Worm (Caenorhabditis elegans) whole organism, young adult: ENCODE measurements around the gene col-187.

Source experiments
- B0019.2 ChIP-seq: fragments of 200-800 bp; sonication (Bioruptor generic); conservative IDR thresholded peaks from 2 replicates; pipeline ENCODE4 v1.3.6; 2022; ENCODE audit warnings: missing genetic modification reagents, missing genetic modification characterization, missing compliant biosample characterization
- B0261.1 ChIP-seq: sonication (generic microtip); optimal IDR thresholded peaks from 2 replicates; lab custom pipeline; 2016; ENCODE audit warnings: mild to moderate bottlenecking, missing genetic modification characterization, moderate library complexity, missing compliant biosample characterization
- D2030.7 ChIP-seq: fragments of 200-800 bp; sonication (Bioruptor generic); IDR thresholded peaks from 2 replicates; pipeline ENCODE4 v1.3.6; 2022; ENCODE audit warnings: missing genetic modification reagents, missing genetic modification characterization, missing compliant biosample characterization
- F10E7.11 ChIP-seq: sonication (generic microtip); optimal IDR thresholded peaks from 2 replicates; lab custom pipeline; 2017; ENCODE audit warnings: mild to moderate bottlenecking, missing genetic modification characterization, moderate library complexity, missing compliant biosample characterization
- F23B12.7 ChIP-seq: sonication (generic microtip); optimal IDR thresholded peaks from 2 replicates; lab custom pipeline; 2017; ENCODE audit warnings: missing genetic modification characterization, mild to moderate bottlenecking, missing compliant biosample characterization, antibody characterized with exemption, moderate library complexity; ENCODE audit not compliant: insufficient read depth
- F37B4.10 ChIP-seq: fragments of 200-800 bp; sonication (Bioruptor generic); IDR thresholded peaks from 2 replicates; pipeline ENCODE4 v1.3.6; 2022; ENCODE audit warnings: missing genetic modification characterization, missing compliant biosample characterization
- F49E8.2 ChIP-seq: sonication (generic microtip); optimal IDR thresholded peaks from 3 replicates; lab custom pipeline; 2017; ENCODE audit warnings: missing genetic modification characterization, mild to moderate bottlenecking, missing compliant biosample characterization, antibody characterized with exemption, moderate library complexity; ENCODE audit not compliant: insufficient read depth
- F55B11.4 ChIP-seq: sonication (generic microtip); optimal IDR thresholded peaks from 2 replicates; lab custom pipeline; 2016; ENCODE audit warnings: missing compliant biosample characterization, missing genetic modification characterization, borderline replicate concordance; ENCODE audit not compliant: insufficient read depth
- F57A8.1 ChIP-seq: fragments of 200-800 bp; sonication (Bioruptor generic); optimal IDR thresholded peaks from 2 replicates; lab custom pipeline; 2018; ENCODE audit warnings: mild to moderate bottlenecking, missing genetic modification characterization, moderate library complexity, missing compliant biosample characterization
- K11D2.4 ChIP-seq: fragments of 200-800 bp; sonication (Bioruptor generic); IDR thresholded peaks from 2 replicates; pipeline ENCODE4 v1.3.6; 2022; ENCODE audit warnings: missing genetic modification reagents, missing genetic modification characterization, missing compliant biosample characterization
- T26A5.8 ChIP-seq: sonication (generic microtip); optimal IDR thresholded peaks from 2 replicates; lab custom pipeline; 2016; ENCODE audit warnings: missing genetic modification characterization, missing compliant biosample characterization
- Y53F4B.3 ChIP-seq: fragments of 200-800 bp; sonication (Bioruptor generic); IDR thresholded peaks from 2 replicates; pipeline ENCODE4 v1.3.6; 2022; ENCODE audit warnings: missing genetic modification reagents, missing genetic modification characterization, missing compliant biosample characterization
- Y95B8A.8 ChIP-seq: fragments of 200-800 bp; sonication (Bioruptor generic); IDR thresholded peaks from 2 replicates; pipeline ENCODE4 v1.3.6; 2022; ENCODE audit warnings: missing genetic modification reagents, missing genetic modification characterization, missing compliant biosample characterization
- akir-1 ChIP-seq: fragments of 200-800 bp; sonication (Bioruptor generic); optimal IDR thresholded peaks from 2 replicates; lab custom pipeline; 2018; ENCODE audit warnings: mild to moderate bottlenecking, missing genetic modification characterization, moderate library complexity, missing compliant biosample characterization
- ama-1 ChIP-seq, 3 experiments: fragments of 150-350 bp in 1 of 3; sonication (generic microtip) in 2 of 3; optimal IDR thresholded peaks; 2 replicates each; lab custom pipeline; 2014 to 2018; ENCODE audit warnings: missing biosample characterization in 2 of 3, missing genetic modification characterization in 2 of 3, missing genetic modification reagents in 2 of 3
- attf-3 ChIP-seq: fragments of 200-800 bp; sonication (Bioruptor generic); conservative IDR thresholded peaks from 2 replicates; pipeline ENCODE4 v1.3.6; 2022; ENCODE audit warnings: missing genetic modification reagents, missing genetic modification characterization, missing compliant biosample characterization
- ceh-27 ChIP-seq: fragments of 200-800 bp; sonication (Bioruptor generic); optimal IDR thresholded peaks from 2 replicates; lab custom pipeline; 2018; ENCODE audit warnings: mild to moderate bottlenecking, missing genetic modification characterization, moderate library complexity, missing compliant biosample characterization
- ceh-79 ChIP-seq: sonication (generic microtip); optimal IDR thresholded peaks from 2 replicates; lab custom pipeline; 2017; ENCODE audit warnings: mild to moderate bottlenecking, missing genetic modification characterization, missing compliant biosample characterization
- dpff-1 ChIP-seq: sonication (generic microtip); optimal IDR thresholded peaks from 2 replicates; lab custom pipeline; 2017; ENCODE audit warnings: mild to moderate bottlenecking, missing genetic modification characterization, missing compliant biosample characterization
- egl-44 ChIP-seq: fragments of 200-800 bp; sonication (Bioruptor generic); IDR thresholded peaks from 2 replicates; pipeline ENCODE4 v1.3.6; 2022; ENCODE audit warnings: missing genetic modification reagents, missing genetic modification characterization, missing compliant biosample characterization
- ekl-4 ChIP-seq: fragments of 200-800 bp; sonication (Bioruptor generic); IDR thresholded peaks from 2 replicates; pipeline ENCODE4 v1.3.6; 2022; ENCODE audit warnings: missing genetic modification reagents, missing genetic modification characterization, missing compliant biosample characterization
- ets-4 ChIP-seq: fragments of 200-800 bp; sonication (Bioruptor generic); optimal IDR thresholded peaks from 2 replicates; lab custom pipeline; 2018; ENCODE audit warnings: mild to moderate bottlenecking, missing genetic modification characterization, missing compliant biosample characterization
- fkh-3 ChIP-seq: sonication (generic microtip); optimal IDR thresholded peaks from 2 replicates; lab custom pipeline; 2016; ENCODE audit warnings: mild to moderate bottlenecking, missing genetic modification characterization, missing compliant biosample characterization
- hlh-26 ChIP-seq: fragments of 200-800 bp; sonication (Bioruptor generic); conservative IDR thresholded peaks from 2 replicates; pipeline ENCODE4 v1.3.6; 2022; ENCODE audit warnings: missing genetic modification reagents, missing genetic modification characterization, missing compliant biosample characterization
- hmg-1.2 ChIP-seq: fragments of 200-800 bp; sonication (Bioruptor generic); IDR thresholded peaks from 2 replicates; pipeline ENCODE4 v1.3.6; 2022; ENCODE audit warnings: missing genetic modification reagents, missing genetic modification characterization, missing compliant biosample characterization
- hsf-1 ChIP-seq: fragments of 200-800 bp; sonication (Bioruptor generic); IDR thresholded peaks from 2 replicates; pipeline ENCODE4 v1.3.6; 2022; ENCODE audit warnings: missing genetic modification reagents, missing genetic modification characterization, missing compliant biosample characterization
- lin-26 ChIP-seq: fragments of 200-800 bp; sonication (Bioruptor generic); IDR thresholded peaks from 2 replicates; pipeline ENCODE4 v1.3.6; 2022; ENCODE audit warnings: missing genetic modification reagents, missing genetic modification characterization, missing compliant biosample characterization
- lin-35 ChIP-seq, 3 experiments: fragments of 150-350 bp in 2 of 3; sonication (generic microtip) in 1 of 3; optimal IDR thresholded peaks; 2 replicates each; lab custom pipeline; 2014 to 2018; ENCODE audit warnings: missing biosample characterization in 3 of 3, missing genetic modification characterization in 3 of 3, missing genetic modification reagents in 3 of 3
- lin-40 ChIP-seq: sonication (generic microtip); optimal IDR thresholded peaks from 2 replicates; lab custom pipeline; 2016; ENCODE audit warnings: missing genetic modification characterization, mild to moderate bottlenecking, missing compliant biosample characterization, missing genotype, missing genetic modification reagents
- lsl-1 ChIP-seq: fragments of 200-800 bp; sonication (Bioruptor generic); optimal IDR thresholded peaks from 2 replicates; lab custom pipeline; 2018; ENCODE audit warnings: mild to moderate bottlenecking, missing genetic modification characterization, moderate library complexity, missing compliant biosample characterization
- madf-10 ChIP-seq: sonication (generic microtip); optimal IDR thresholded peaks from 2 replicates; lab custom pipeline; 2016; ENCODE audit warnings: mild to moderate bottlenecking, missing genetic modification characterization, missing compliant biosample characterization
- madf-8 ChIP-seq: fragments of 200-800 bp; sonication (Bioruptor generic); conservative IDR thresholded peaks from 2 replicates; pipeline ENCODE4 v1.3.6; 2022; ENCODE audit warnings: missing genetic modification reagents, missing genetic modification characterization, missing compliant biosample characterization
- mes-4 ChIP-seq: sonication (generic microtip); optimal IDR thresholded peaks from 2 replicates; lab custom pipeline; 2016; ENCODE audit warnings: missing genotype, missing genetic modification characterization, missing compliant biosample characterization
- nhr-90 ChIP-seq: sonication (generic microtip); optimal IDR thresholded peaks from 2 replicates; lab custom pipeline; 2016; ENCODE audit warnings: missing genotype, mild to moderate bottlenecking, missing genetic modification characterization, missing compliant biosample characterization
- pbrm-1 ChIP-seq: fragments of 200-800 bp; sonication (Bioruptor generic); IDR thresholded peaks from 2 replicates; pipeline ENCODE4 v1.3.6; 2022; ENCODE audit warnings: missing genetic modification reagents, missing genetic modification characterization, missing compliant biosample characterization
- snpc-1.1 ChIP-seq: sonication (generic microtip); optimal IDR thresholded peaks from 2 replicates; lab custom pipeline; 2017; ENCODE audit warnings: missing genetic modification characterization, mild to moderate bottlenecking, missing compliant biosample characterization, antibody characterized with exemption, moderate library complexity, missing genotype, missing genetic modification reagents; ENCODE audit not compliant: insufficient read depth
- snpc-1.3 ChIP-seq: sonication (generic microtip); optimal IDR thresholded peaks from 2 replicates; lab custom pipeline; 2017; ENCODE audit warnings: missing genetic modification characterization, mild to moderate bottlenecking, missing compliant biosample characterization, antibody characterized with exemption, moderate library complexity, missing genotype, missing genetic modification reagents; ENCODE audit not compliant: insufficient read depth
- snpc-4 ChIP-seq, 5 experiments: fragments of 150-350 bp in 1 of 5; sonication (generic microtip) in 4 of 5; optimal IDR thresholded peaks; 2 replicates each; lab custom pipeline; 2014 to 2018; ENCODE audit warnings: missing genetic modification characterization in 5 of 5, missing biosample characterization in 3 of 5, antibody characterized with exemption in 2 of 5, mild to moderate bottlenecking in 2 of 5, missing compliant biosample characterization in 2 of 5, missing genotype in 2 of 5, moderate library complexity in 2 of 5, missing genetic modification reagents in 1 of 5
- sptf-2 ChIP-seq: fragments of 200-800 bp; sonication (Bioruptor generic); optimal IDR thresholded peaks from 2 replicates; lab custom pipeline; 2018; ENCODE audit warnings: mild to moderate bottlenecking, missing genetic modification characterization, missing compliant biosample characterization
- tbp1 ChIP-seq: fragments of 200-800 bp; sonication (Bioruptor generic); optimal IDR thresholded peaks from 2 replicates; lab custom pipeline; 2018; ENCODE audit warnings: mild to moderate bottlenecking, missing genetic modification characterization, missing compliant biosample characterization
- xnd-1 ChIP-seq: sonication (generic microtip); optimal IDR thresholded peaks from 2 replicates; lab custom pipeline; 2016; ENCODE audit warnings: missing genotype, missing genetic modification reagents, missing genetic modification characterization, missing compliant biosample characterization
- ztf-25 ChIP-seq: fragments of 200-800 bp; sonication (Bioruptor generic); IDR thresholded peaks from 2 replicates; pipeline ENCODE4 v1.3.6; 2022; ENCODE audit warnings: missing genetic modification reagents, missing genetic modification characterization, missing compliant biosample characterization
- ztf-3 ChIP-seq: fragments of 200-800 bp; sonication (Bioruptor generic); optimal IDR thresholded peaks from 2 replicates; lab custom pipeline; 2018; ENCODE audit warnings: mild to moderate bottlenecking, missing genetic modification characterization, missing compliant biosample characterization

Gene col-187

ce11 chrX:16042480-16042879, 30.2 kb upstream of the col-187 start (continued):
- no peak for TF ChIP-seq akir-1
- TF ChIP-seq egl-44 (GFP tag; lab: Robert Waterston, UW), result no peak
- peak; percentile 0 for TF ChIP-seq snpc-1.3 (tag; lab: Kevin White, UChicago)
- TF ChIP-seq attf-3 (GFP tag; lab: Robert Waterston, UW), result no peak
- 0 out of 2 replicates have a peak, but pooled peaks have one; percentile 17 for TF ChIP-seq ztf-25 (GFP tag; lab: Robert Waterston, UW)
- TF ChIP-seq madf-8, result no peak
- no peak for TF ChIP-seq F49E8.2 (tag; lab: Kevin White, UChicago)
- TF ChIP-seq Y95B8A.8, result no peak
- no peak for TF ChIP-seq B0019.2 (GFP tag; lab: Robert Waterston, UW)
- TF ChIP-seq snpc-4 (GFP tag; optimal IDR thresholded peaks at IDR 0.05; lab: Kevin White, UChicago), result no peak
- peak in 1 of 4 experiments; percentile 60 for TF ChIP-seq snpc-4 (tag; optimal IDR thresholded peaks at IDR 0.05; lab: Kevin White, UChicago)
- no peak for TF ChIP-seq lin-40 (tag; lab: Kevin White, UChicago)
- no peak for TF ChIP-seq madf-10
- TF ChIP-seq F57A8.1 (GFP tag; lab: Kevin White, UChicago), result no peak
- TF ChIP-seq ekl-4 (GFP tag; lab: Robert Waterston, UW), result no peak
- no peak for TF ChIP-seq ceh-27 (GFP tag; lab: Kevin White, UChicago)
- TF ChIP-seq ets-4 (GFP tag; lab: Kevin White, UChicago), result no peak
- TF ChIP-seq F55B11.4 (tag; lab: Kevin White, UChicago), result no peak
- no peak for TF ChIP-seq ama-1 (optimal IDR thresholded peaks at IDR 0.05; lab: Kevin White, UChicago)
- no peak for TF ChIP-seq ama-1 (GFP tag; optimal IDR thresholded peaks at IDR 0.05; lab: Kevin White, UChicago)
- no peak for TF ChIP-seq dpff-1
- no peak for TF ChIP-seq K11D2.4 (GFP tag; lab: Robert Waterston, UW)
- no peak for TF ChIP-seq F37B4.10 (GFP tag; lab: Robert Waterston, UW)
- TF ChIP-seq ztf-3, result no peak
- peak; percentile 88 for TF ChIP-seq tbp1
- TF ChIP-seq F10E7.11 (tag; lab: Kevin White, UChicago), result no peak
- TF ChIP-seq hsf-1 (GFP tag; lab: Robert Waterston, UW), result no peak
- no peak for TF ChIP-seq ceh-79 (tag; lab: Kevin White, UChicago)
- TF ChIP-seq mes-4 (tag; lab: Kevin White, UChicago), result peak; percentile 29
- TF ChIP-seq hlh-26 (GFP tag; lab: Robert Waterston, UW), result no peak
- TF ChIP-seq pbrm-1 (GFP tag; lab: Robert Waterston, UW), result peak; percentile 67; the same call in 1 of the 2 replicates
- no peak for TF ChIP-seq lsl-1 (GFP tag; lab: Kevin White, UChicago)
- TF ChIP-seq snpc-1.1 (tag; lab: Kevin White, UChicago), result peak; percentile 23
- TF ChIP-seq B0261.1 (tag; lab: Kevin White, UChicago), result peak; percentile 69
- no peak for TF ChIP-seq T26A5.8 (tag; lab: Kevin White, UChicago)
- no peak for TF ChIP-seq xnd-1 (tag; lab: Kevin White, UChicago)
- peak; percentile 47; the same call in 1 of the 2 replicates for TF ChIP-seq D2030.7
- TF ChIP-seq nhr-90 (tag; lab: Kevin White, UChicago), result peak; percentile 16
- TF ChIP-seq lin-26 (GFP tag; lab: Robert Waterston, UW), result peak; percentile 73
- TF ChIP-seq fkh-3 (tag; lab: Kevin White, UChicago), result no peak
- peak; percentile 18 for TF ChIP-seq F23B12.7
- TF ChIP-seq hmg-1.2 (GFP tag; lab: Robert Waterston, UW), result peak; percentile 42; the same call in 1 of the 2 replicates
- no peak for TF ChIP-seq Y53F4B.3
- TF ChIP-seq sptf-2 (GFP tag; lab: Kevin White, UChicago), result no peak
- no peak for TF ChIP-seq lin-35 (GFP tag; optimal IDR thresholded peaks at IDR 0.05; lab: Kevin White, UChicago)
